Worm (Caenorhabditis elegans) whole organism, midembryonic: ENCODE measurements around the gene fbxb-19.

Experiments
- T22C8.4 ChIP-seq: fragments of 200-800 bp; sonication (Bioruptor generic); IDR thresholded peaks from 2 replicates; pipeline ENCODE4 v1.3.6; 2022; ENCODE audit warnings: missing genetic modification characterization, missing compliant biosample characterization
- cog-1 ChIP-seq: sonication (generic microtip); optimal IDR thresholded peaks from 2 replicates; lab custom pipeline; 2016; ENCODE audit warnings: missing genetic modification characterization, missing compliant biosample characterization
- flt-1 ChIP-seq: fragments of 200-800 bp; sonication (Bioruptor generic); IDR thresholded peaks from 2 replicates; pipeline ENCODE4 v1.3.6; 2022; ENCODE audit warnings: missing genetic modification characterization, missing compliant biosample characterization
- klf-2 ChIP-seq: fragments of 200-800 bp; sonication (Bioruptor generic); conservative IDR thresholded peaks from 2 replicates; pipeline ENCODE4 v1.3.6; 2022; ENCODE audit warnings: missing genetic modification reagents, missing genetic modification characterization, missing compliant biosample characterization
- med-1 ChIP-seq: sonication (generic microtip); optimal IDR thresholded peaks from 2 replicates; lab custom pipeline; 2017; ENCODE audit warnings: missing genetic modification characterization, mild to moderate bottlenecking, missing compliant biosample characterization, antibody characterized with exemption, missing genetic modification reagents; ENCODE audit not compliant: insufficient read depth
- ref-1 ChIP-seq: fragments of 200-800 bp; sonication (Bioruptor generic); conservative IDR thresholded peaks from 2 replicates; pipeline ENCODE4 v1.3.6; 2022; ENCODE audit warnings: missing genetic modification reagents, missing genetic modification characterization, missing compliant biosample characterization
- tab-1 ChIP-seq: fragments of 200-800 bp; sonication (Bioruptor generic); IDR thresholded peaks from 2 replicates; pipeline ENCODE4 v1.3.6; 2022; ENCODE audit warnings: missing genetic modification characterization, missing compliant biosample characterization
- ztf-23 ChIP-seq: fragments of 200-800 bp; sonication (Bioruptor generic); IDR thresholded peaks from 2 replicates; pipeline ENCODE4 v1.3.6; 2022; ENCODE audit warnings: missing genetic modification reagents, missing genetic modification characterization, missing compliant biosample characterization
- ztf-29 ChIP-seq: fragments of 200-800 bp; sonication (Bioruptor generic); IDR thresholded peaks from 2 replicates; pipeline ENCODE4 v1.3.6; 2022; ENCODE audit warnings: missing genetic modification reagents, missing genetic modification characterization, missing compliant biosample characterization

Gene fbxb-19

DNA sequence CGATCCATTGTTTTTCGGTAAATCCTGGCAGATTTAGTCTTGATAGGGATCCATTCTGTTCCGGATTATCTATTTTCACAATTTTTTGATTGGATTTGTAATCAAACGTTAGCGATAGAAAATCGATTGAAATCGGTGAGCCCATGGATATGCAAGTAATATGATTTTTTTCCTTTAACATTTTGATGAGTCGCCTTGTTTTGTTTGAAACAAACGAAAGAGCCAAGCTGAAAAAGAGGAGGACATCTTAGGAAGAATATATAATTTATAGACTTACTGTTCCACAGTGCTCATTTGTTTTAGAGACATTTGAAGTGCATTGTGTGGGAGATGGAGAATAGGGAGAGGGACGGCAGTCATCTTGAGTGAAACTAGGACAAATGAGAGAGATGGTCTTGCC is at the start of gene fbxb-19, which contains the start of gene fbxb-18:
TSS of gene fbxb-19 (minus strand) at position 369 of the 400 bp plus-strand sequence.
TSS of gene fbxb-18 (minus strand) at position 101 of the 400 bp plus-strand sequence.
- TF ChIP-seq ztf-29 (GFP tag; lab: Robert Waterston, UW), result no peak
- TF ChIP-seq ref-1 (GFP tag; lab: Robert Waterston, UW), result no peak
- no peak for TF ChIP-seq flt-1 (GFP tag; lab: Robert Waterston, UW)
- no peak for TF ChIP-seq klf-2 (GFP tag; lab: Robert Waterston, UW)

DNA sequence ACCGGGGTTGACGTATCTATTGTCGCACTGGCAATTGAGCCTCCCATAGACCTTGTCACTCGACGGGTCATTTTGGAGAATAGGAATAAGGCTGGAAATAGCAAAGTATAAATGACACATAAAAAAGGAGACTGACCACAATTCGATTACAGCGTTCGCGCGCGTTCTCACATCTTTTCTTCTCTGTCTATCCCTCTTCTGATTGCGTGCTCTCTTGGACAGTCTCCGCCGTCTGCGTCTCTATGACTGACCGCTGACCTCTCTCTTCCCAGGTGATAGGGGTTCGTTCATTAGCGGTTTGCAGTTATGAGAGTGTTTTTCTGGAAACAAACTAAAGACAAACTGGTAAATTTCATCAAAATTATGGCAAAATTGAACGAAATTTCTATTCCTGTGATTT is 47.4 kb upstream of the fbxb-19 start, which contains the start of gene ceh-83:
TSS of gene ceh-83 (minus strand) at position 181 of the 400 bp plus-strand sequence.
- TF ChIP-seq med-1 (no peak), ztf-23 (GFP tag; lab: Robert Waterston, UW) (no peak), T22C8.4 (GFP tag; lab: Robert Waterston, UW) (no peak), ref-1 (GFP tag; lab: Robert Waterston, UW) (no peak), tab-1 (GFP tag; lab: Robert Waterston, UW) (no peak), ztf-29 (GFP tag; lab: Robert Waterston, UW) (no peak)

DNA sequence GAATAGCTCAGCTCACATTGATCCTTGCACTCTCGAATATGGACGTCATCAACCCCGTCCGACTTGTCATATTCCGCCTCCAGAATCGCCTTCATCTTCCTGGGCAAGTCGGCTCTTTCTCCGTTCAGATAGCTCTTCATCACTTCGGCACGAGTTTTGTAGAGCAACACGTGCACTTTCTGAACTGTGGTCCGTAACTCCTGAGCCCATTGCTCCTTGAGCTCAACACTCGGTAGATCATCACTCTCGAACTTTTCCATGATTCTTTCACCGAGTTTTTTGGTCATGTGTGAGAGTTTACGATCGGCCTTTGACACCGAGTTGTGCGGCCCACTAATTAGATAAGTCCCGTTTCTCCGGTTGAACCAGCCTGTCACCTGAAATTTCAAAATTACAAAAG is 46.2 kb upstream of the fbxb-19 start:
- TF ChIP-seq T22C8.4 (GFP tag; lab: Robert Waterston, UW) (no peak), cog-1 (tag; lab: Kevin White, UChicago) (no peak), med-1 (no peak), tab-1 (GFP tag; lab: Robert Waterston, UW) (no peak)

DNA sequence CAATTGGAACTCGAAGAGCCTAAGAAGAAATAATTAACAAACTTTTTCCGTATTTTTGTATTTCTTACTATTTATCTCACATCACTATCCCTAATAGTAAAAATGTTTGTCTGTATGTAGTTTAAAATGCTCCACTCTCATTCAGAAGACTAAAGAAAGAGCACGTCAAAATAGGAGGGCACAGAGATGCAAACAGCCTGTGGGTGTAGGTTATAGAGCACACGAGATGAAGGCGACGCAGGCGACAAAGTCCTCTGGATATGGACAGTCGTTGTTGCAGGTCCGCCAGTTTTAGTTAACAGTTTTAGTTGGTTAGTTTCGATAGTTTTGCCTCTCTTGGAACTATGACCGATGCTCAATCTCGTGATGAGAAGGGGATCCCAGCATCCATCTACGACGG is 43.0 kb upstream of the fbxb-19 start, which contains the start of gene ceh-82:
TSS of gene ceh-82 (plus strand) at position 301 of the 400 bp plus-strand sequence.
- TF ChIP-seq cog-1 (tag; lab: Kevin White, UChicago), result no peak
- TF ChIP-seq med-1, result no peak
- no peak for TF ChIP-seq flt-1 (GFP tag; lab: Robert Waterston, UW)
- no peak for TF ChIP-seq tab-1 (GFP tag; lab: Robert Waterston, UW)
- TF ChIP-seq ztf-23 (GFP tag; lab: Robert Waterston, UW), result no peak
- no peak for TF ChIP-seq T22C8.4 (GFP tag; lab: Robert Waterston, UW)
- TF ChIP-seq klf-2 (GFP tag; lab: Robert Waterston, UW), result no peak
- TF ChIP-seq ref-1 (GFP tag; lab: Robert Waterston, UW), result no peak
- no peak for TF ChIP-seq ztf-29 (GFP tag; lab: Robert Waterston, UW)

DNA sequence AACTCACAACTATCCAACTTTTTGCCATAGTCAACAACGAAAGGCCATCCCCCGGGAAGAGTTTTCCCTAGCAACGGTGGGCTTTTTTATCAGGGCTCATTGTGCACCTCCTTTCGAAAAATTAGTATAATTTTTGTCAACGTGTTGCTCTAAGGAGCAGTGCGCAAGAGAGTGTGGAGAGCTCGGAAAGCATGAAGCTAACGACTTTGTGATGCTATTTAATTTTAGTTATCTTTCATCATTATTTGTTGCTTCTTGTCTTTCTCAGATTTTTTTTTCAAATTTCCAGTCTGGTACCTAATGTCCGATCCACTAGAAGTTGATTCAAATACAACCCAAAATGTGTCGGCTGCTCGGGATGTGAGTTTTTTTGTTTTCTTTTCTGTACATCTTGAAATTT is 41.1 kb upstream of the fbxb-19 start, which contains the start of gene ceh-81:
TSS of gene ceh-81 (plus strand) at position 301 of the 400 bp plus-strand sequence.
- TF ChIP-seq ztf-23 (GFP tag; lab: Robert Waterston, UW) (no peak), tab-1 (GFP tag; lab: Robert Waterston, UW) (no peak), med-1 (no peak), T22C8.4 (GFP tag; lab: Robert Waterston, UW) (no peak), klf-2 (GFP tag; lab: Robert Waterston, UW) (no peak), ztf-29 (GFP tag; lab: Robert Waterston, UW) (no peak), flt-1 (GFP tag; lab: Robert Waterston, UW) (no peak), cog-1 (tag; lab: Kevin White, UChicago) (no peak), ref-1 (GFP tag; lab: Robert Waterston, UW) (no peak)

DNA sequence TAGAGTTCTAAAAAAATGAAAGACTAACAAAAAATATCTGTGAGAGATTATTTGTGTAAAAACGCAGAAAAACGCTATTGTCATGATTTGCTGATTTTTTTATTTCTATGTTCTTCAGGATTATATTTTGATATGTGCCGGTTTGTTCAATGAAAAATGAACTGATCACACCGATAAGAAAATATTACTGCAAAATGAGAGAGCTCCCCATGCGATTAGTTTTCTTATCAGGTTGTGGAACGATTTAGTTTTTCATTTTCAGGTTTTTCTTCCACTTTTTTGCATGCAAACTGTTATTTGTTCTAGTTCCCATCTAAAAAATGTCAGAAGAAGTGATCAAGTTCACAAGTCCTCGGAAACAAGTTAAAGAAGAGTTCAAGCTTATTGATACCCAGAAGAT is 39.3 kb upstream of the fbxb-19 start, which contains the start of gene btb-9:
TSS of gene btb-9 (plus strand) at position 254 of the 400 bp plus-strand sequence.
- TF ChIP-seq flt-1 (GFP tag; lab: Robert Waterston, UW), result no peak
- TF ChIP-seq klf-2 (GFP tag; lab: Robert Waterston, UW), result no peak
- no peak for TF ChIP-seq T22C8.4 (GFP tag; lab: Robert Waterston, UW)
- no peak for TF ChIP-seq cog-1 (tag; lab: Kevin White, UChicago)
- TF ChIP-seq ztf-29 (GFP tag; lab: Robert Waterston, UW), result no peak
- TF ChIP-seq ztf-23 (GFP tag; lab: Robert Waterston, UW), result no peak
- no peak for TF ChIP-seq med-1
- TF ChIP-seq ref-1 (GFP tag; lab: Robert Waterston, UW), result no peak
- TF ChIP-seq tab-1 (GFP tag; lab: Robert Waterston, UW), result no peak

DNA sequence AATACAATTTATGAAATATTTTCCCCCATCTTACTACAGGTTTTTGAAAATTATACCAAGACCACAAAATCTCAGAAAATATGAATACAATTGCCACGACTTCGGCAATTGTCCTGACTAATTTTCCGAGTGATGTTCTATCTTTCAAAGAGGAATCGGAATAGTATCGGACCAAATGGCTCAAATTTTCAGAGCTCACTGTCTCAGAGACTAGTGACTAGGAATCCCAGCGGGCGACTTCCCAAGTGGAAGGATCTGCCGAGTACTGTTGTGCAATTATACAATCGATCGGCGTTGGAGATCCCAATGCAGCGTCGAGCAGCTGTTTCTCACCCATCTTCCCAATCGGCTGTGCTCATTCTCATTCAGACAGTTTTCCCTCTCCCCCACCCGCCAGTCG is 36.8 kb upstream of the fbxb-19 start, which contains the start of gene F45C12.17:
TSS of gene F45C12.17 (plus strand) at position 377 of the 400 bp plus-strand sequence.
- TF ChIP-seq flt-1 (GFP tag; lab: Robert Waterston, UW) (0 out of 2 replicates have a peak, but pooled peaks have one; percentile 21), med-1 (no peak), T22C8.4 (GFP tag; lab: Robert Waterston, UW) (no peak)

DNA sequence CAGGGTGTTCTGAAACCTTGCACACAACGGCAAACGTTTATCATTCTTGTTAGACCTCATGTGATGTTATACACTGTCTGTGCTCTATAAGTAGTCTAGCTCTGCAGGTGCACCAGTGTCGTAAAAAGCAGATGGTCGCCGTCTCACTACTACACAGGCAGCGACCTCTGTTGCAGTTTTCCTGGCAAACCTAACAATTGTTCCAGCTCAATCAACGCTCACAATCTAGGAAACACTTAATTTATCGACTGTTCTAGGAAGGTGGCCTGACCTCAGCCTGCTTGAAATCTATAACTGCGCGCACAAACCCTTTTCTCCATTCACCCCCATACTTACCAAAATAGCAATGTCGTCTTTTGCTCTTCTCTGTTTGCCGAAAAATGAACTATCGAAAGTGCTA is 35.3 kb upstream of the fbxb-19 start, which contains the start of gene fbxb-11:
TSS of gene fbxb-11 (plus strand) at position 301 of the 400 bp plus-strand sequence.
- TF ChIP-seq med-1 (no peak), ztf-29 (GFP tag; lab: Robert Waterston, UW) (no peak), tab-1 (GFP tag; lab: Robert Waterston, UW) (no peak), cog-1 (tag; lab: Kevin White, UChicago) (no peak), flt-1 (GFP tag; lab: Robert Waterston, UW) (no peak), ztf-23 (GFP tag; lab: Robert Waterston, UW) (no peak), T22C8.4 (GFP tag; lab: Robert Waterston, UW) (no peak), ref-1 (GFP tag; lab: Robert Waterston, UW) (no peak), klf-2 (GFP tag; lab: Robert Waterston, UW) (no peak)

DNA sequence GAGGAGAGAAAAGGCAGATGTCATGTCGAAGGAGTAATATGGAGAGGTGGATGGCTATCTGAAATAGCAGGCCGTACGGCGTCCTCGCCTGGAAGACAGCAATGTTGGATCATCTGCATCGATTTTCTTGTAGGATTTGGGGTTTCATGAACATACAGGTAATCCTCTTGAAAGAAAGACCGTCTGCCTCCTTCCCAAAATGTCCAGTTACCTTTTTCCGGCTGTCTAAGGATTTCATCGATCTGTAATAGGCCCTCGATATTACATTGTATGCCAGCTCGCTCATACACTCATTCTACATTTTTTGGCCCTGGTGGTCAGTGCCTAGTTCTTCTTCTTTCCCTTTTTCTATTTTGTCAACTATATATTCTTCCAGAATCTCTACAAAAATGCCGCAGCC is 33.4 kb upstream of the fbxb-19 start, which contains the start of the genes fbxb-5 and btb-8:
TSS of gene fbxb-5 (minus strand) at position 101 of the 400 bp plus-strand sequence.
TSS of gene btb-8 (plus strand) at position 377 of the 400 bp plus-strand sequence.
- no peak for TF ChIP-seq ztf-29 (GFP tag; lab: Robert Waterston, UW)
- TF ChIP-seq cog-1 (tag; lab: Kevin White, UChicago), result no peak
- TF ChIP-seq tab-1 (GFP tag; lab: Robert Waterston, UW), result no peak
- no peak for TF ChIP-seq ztf-23 (GFP tag; lab: Robert Waterston, UW)
- TF ChIP-seq T22C8.4 (GFP tag; lab: Robert Waterston, UW), result no peak
- no peak for TF ChIP-seq flt-1 (GFP tag; lab: Robert Waterston, UW)
- no peak for TF ChIP-seq klf-2 (GFP tag; lab: Robert Waterston, UW)
- no peak for TF ChIP-seq med-1
